Fruit fly (Drosophila melanogaster) whole organism, embryonic: ENCODE measurements around the gene CG4960.
A peak's percentile ranks its signal among the peaks of the same experiment; 100 is the strongest.

Experiments used
- Adf1 ChIP-seq: fragments of 200-800 bp; sonication (Bioruptor generic); IDR thresholded peaks from 2 replicates; pipeline ENCODE4 v1.3.6; 2022; ENCODE audit warnings: missing biosample characterization, missing genetic modification characterization
- Bdp1 ChIP-seq: fragments of 200-800 bp; sonication (Bioruptor generic); optimal IDR thresholded peaks from 3 replicates; lab custom pipeline; 2016; ENCODE audit warnings: missing biosample characterization, missing genetic modification characterization
- CG10147 ChIP-seq: fragments of 200-800 bp; sonication (Bioruptor generic); optimal IDR thresholded peaks from 2 replicates; lab custom pipeline; 2019; ENCODE audit warnings: missing biosample characterization, mild to moderate bottlenecking, missing genetic modification characterization, moderate library complexity
- CG12299 ChIP-seq: fragments of 200-800 bp; sonication (Bioruptor generic); optimal IDR thresholded peaks from 2 replicates; lab custom pipeline; 2018; ENCODE audit warnings: missing biosample characterization, mild to moderate bottlenecking, missing genetic modification characterization
- CG17361 ChIP-seq: fragments of 200-800 bp; sonication (Bioruptor generic); IDR thresholded peaks from 3 replicates; pipeline ENCODE4 v1.3.6; 2022; ENCODE audit warnings: missing biosample characterization, missing genetic modification characterization
- CG32767 ChIP-seq: fragments of 200-800 bp; sonication (Bioruptor generic); IDR thresholded peaks from 2 replicates; pipeline ENCODE4 v1.3.6; 2022; ENCODE audit warnings: missing biosample characterization, missing genetic modification characterization
- CG4328 ChIP-seq: fragments of 200-800 bp; sonication (Bioruptor generic); optimal IDR thresholded peaks from 3 replicates; lab custom pipeline; 2017; ENCODE audit warnings: missing biosample characterization, missing genetic modification reagents, missing genetic modification characterization
- CG4360 ChIP-seq: fragments of 200-800 bp; sonication (Bioruptor generic); IDR thresholded peaks from 2 replicates; pipeline ENCODE4 v1.3.6; 2022; ENCODE audit warnings: missing biosample characterization, missing genetic modification characterization
- CG4617 ChIP-seq: fragments of 200-800 bp; sonication (Bioruptor generic); optimal IDR thresholded peaks from 3 replicates; lab custom pipeline; 2016; ENCODE audit warnings: missing biosample characterization, missing genetic modification characterization, borderline replicate concordance
- CG4854 ChIP-seq: fragments of 200-800 bp; sonication (Bioruptor generic); optimal IDR thresholded peaks from 2 replicates; lab custom pipeline; 2016; ENCODE audit warnings: missing biosample characterization, missing genetic modification characterization, inconsistent platforms
- CG6254 ChIP-seq: fragments of 200-800 bp; sonication (Bioruptor generic); optimal IDR thresholded peaks from 3 replicates; lab custom pipeline; 2017; ENCODE audit warnings: mild to moderate bottlenecking, missing biosample characterization, missing genetic modification reagents, missing genetic modification characterization
- CG6765 ChIP-seq: fragments of 200-800 bp; sonication (Bioruptor generic); optimal IDR thresholded peaks from 3 replicates; lab custom pipeline; 2017; ENCODE audit warnings: missing biosample characterization, mild to moderate bottlenecking, missing genetic modification characterization
- CG6791 ChIP-seq: fragments of 200-800 bp; sonication (Bioruptor generic); IDR thresholded peaks from 3 replicates; pipeline ENCODE4 v1.3.6; 2022; ENCODE audit warnings: missing biosample characterization, missing genetic modification characterization; ENCODE audit not compliant: partially characterized antibody
- CG7786 ChIP-seq: fragments of 200-800 bp; sonication (Bioruptor generic); optimal IDR thresholded peaks from 2 replicates; lab custom pipeline; 2016; ENCODE audit warnings: missing biosample characterization, missing genetic modification characterization
- CG8478 ChIP-seq: fragments of >200 bp; optimal IDR thresholded peaks from 2 replicates; lab custom pipeline; 2018
- CG8924 ChIP-seq: fragments of 200-800 bp; optimal IDR thresholded peaks from 3 replicates; lab custom pipeline; 2019; ENCODE audit warnings: missing biosample characterization, mild to moderate bottlenecking, missing genetic modification characterization, moderate library complexity
- CG9437 ChIP-seq: fragments of 200-800 bp; sonication (Bioruptor generic); optimal IDR thresholded peaks from 2 replicates; lab custom pipeline; 2018; ENCODE audit warnings: missing biosample characterization, mild to moderate bottlenecking, missing genetic modification characterization
- CG9609 ChIP-seq: fragments of 200-800 bp; sonication (Bioruptor generic); optimal IDR thresholded peaks from 3 replicates; lab custom pipeline; 2016; ENCODE audit warnings: missing biosample characterization, missing genetic modification characterization
- CG9797 ChIP-seq: fragments of 200-800 bp; sonication (Bioruptor generic); optimal IDR thresholded peaks from 3 replicates; lab custom pipeline; 2018; ENCODE audit warnings: missing biosample characterization, mild to moderate bottlenecking, missing genetic modification characterization
- Chrac-16 ChIP-seq: fragments of 200-800 bp; sonication (Bioruptor generic); optimal IDR thresholded peaks from 3 replicates; lab custom pipeline; 2016; ENCODE audit warnings: missing biosample characterization, missing genetic modification characterization
- D19A ChIP-seq: fragments of 200-800 bp; optimal IDR thresholded peaks from 3 replicates; lab custom pipeline; 2019; ENCODE audit warnings: missing biosample characterization, mild to moderate bottlenecking, missing genetic modification characterization, moderate library complexity
- Dad ChIP-seq: fragments of 200-800 bp; sonication (Bioruptor generic); optimal IDR thresholded peaks from 3 replicates; lab custom pipeline; 2016; ENCODE audit warnings: missing biosample characterization, missing genetic modification characterization
- Dfd ChIP-seq, 2 experiments: fragments of >200 bp; optimal IDR thresholded peaks; 2 replicates each; lab custom pipeline; 2017; ENCODE audit warnings: missing biosample characterization in 2 of 2, missing genetic modification characterization in 2 of 2
- Dref ChIP-seq: fragments of 200-800 bp; sonication (Bioruptor generic); IDR thresholded peaks from 2 replicates; pipeline ENCODE4 v1.3.6; 2022; ENCODE audit warnings: missing biosample characterization, missing genetic modification characterization
- Hmx ChIP-seq: fragments of 200-800 bp; sonication (Bioruptor generic); optimal IDR thresholded peaks from 2 replicates; lab custom pipeline; 2016; ENCODE audit warnings: missing biosample characterization, missing genetic modification characterization
- Hr51 ChIP-seq, 2 experiments: fragments of 200-800 bp; sonication (Bioruptor generic); optimal IDR thresholded peaks; 2 replicates in 1 of 2; 3 replicates in 1 of 2; lab custom pipeline; 2016 to 2018; ENCODE audit warnings: missing biosample characterization in 2 of 2, missing genetic modification characterization in 2 of 2, mild to moderate bottlenecking in 1 of 2, moderate library complexity in 1 of 2
- Nf-YA ChIP-seq: fragments of 200-800 bp; sonication (Bioruptor generic); IDR thresholded peaks from 2 replicates; pipeline ENCODE4 v1.3.6; 2022; ENCODE audit warnings: missing biosample characterization, missing genetic modification characterization
- ash1 ChIP-seq: fragments of 200-800 bp; sonication (Bioruptor generic); optimal IDR thresholded peaks from 2 replicates; lab custom pipeline; 2018; ENCODE audit warnings: missing biosample characterization, mild to moderate bottlenecking, missing genetic modification characterization
- bigmax ChIP-seq: fragments of 200-800 bp; sonication (Bioruptor generic); optimal IDR thresholded peaks from 2 replicates; lab custom pipeline; 2018; ENCODE audit warnings: missing biosample characterization, mild to moderate bottlenecking, missing genetic modification characterization
- cad ChIP-seq: fragments of >200 bp; optimal IDR thresholded peaks from 2 replicates; lab custom pipeline; 2017; ENCODE audit warnings: missing biosample characterization, missing genetic modification characterization
- chinmo ChIP-seq: fragments of 200-800 bp; sonication (Bioruptor generic); IDR thresholded peaks from 4 replicates; pipeline ENCODE4 v1.3.6; 2022; ENCODE audit warnings: missing biosample characterization, missing genetic modification characterization; ENCODE audit not compliant: partially characterized antibody
- da ChIP-seq: fragments of 200-800 bp; sonication (Bioruptor generic); optimal IDR thresholded peaks from 2 replicates; lab custom pipeline; 2016; ENCODE audit warnings: missing biosample characterization, missing genetic modification characterization
- dimm ChIP-seq: fragments of 200-800 bp; sonication (Bioruptor generic); IDR thresholded peaks from 2 replicates; pipeline ENCODE4 v1.3.6; 2022; ENCODE audit warnings: missing biosample characterization, missing genetic modification characterization
- en ChIP-seq: fragments of 200-800 bp; sonication (Bioruptor generic); optimal IDR thresholded peaks from 2 replicates; lab custom pipeline; 2016; ENCODE audit warnings: missing biosample characterization, missing genetic modification characterization
- eyg ChIP-seq: fragments of 200-800 bp; sonication (Bioruptor generic); optimal IDR thresholded peaks from 3 replicates; lab custom pipeline; 2016; ENCODE audit warnings: missing biosample characterization, missing genetic modification characterization
- fd102C ChIP-seq: fragments of 200-800 bp; sonication (Bioruptor generic); optimal IDR thresholded peaks from 2 replicates; lab custom pipeline; 2018; ENCODE audit warnings: missing biosample characterization, mild to moderate bottlenecking, missing genetic modification characterization, moderate library complexity
- grau ChIP-seq: fragments of 200-800 bp; optimal IDR thresholded peaks from 3 replicates; lab custom pipeline; 2019; ENCODE audit warnings: missing biosample characterization, mild to moderate bottlenecking, missing genetic modification characterization, moderate library complexity
- her ChIP-seq: fragments of 200-800 bp; sonication (Bioruptor generic); optimal IDR thresholded peaks from 2 replicates; lab custom pipeline; 2016; ENCODE audit warnings: missing biosample characterization, missing genetic modification characterization
- hth ChIP-seq: fragments of >200 bp; optimal IDR thresholded peaks from 2 replicates; lab custom pipeline; 2017; ENCODE audit warnings: inconsistent platforms
- luna ChIP-seq: fragments of 200-800 bp; sonication (Bioruptor generic); optimal IDR thresholded peaks from 2 replicates; lab custom pipeline; 2016; ENCODE audit warnings: missing biosample characterization, missing genetic modification characterization
- org-1 ChIP-seq: fragments of 200-800 bp; sonication (Bioruptor generic); optimal IDR thresholded peaks from 2 replicates; lab custom pipeline; 2017; ENCODE audit warnings: missing biosample characterization, missing genetic modification characterization
- prd ChIP-seq, 3 experiments: fragments of >200 bp in 2 of 3; fragments of 200-800 bp in 1 of 3; sonication (Bioruptor generic) in 1 of 3; optimal IDR thresholded peaks in 2 of 3; IDR thresholded peaks in 1 of 3; 2 replicates in 2 of 3; 3 replicates in 1 of 3; pipeline versions ENCODE4 v1.3.6 to Lab custom; 2017 to 2022; ENCODE audit warnings: missing biosample characterization in 1 of 3, missing genetic modification characterization in 1 of 3
- ranshi ChIP-seq: fragments of 200-800 bp; sonication (Bioruptor generic); IDR thresholded peaks from 2 replicates; pipeline ENCODE4 v1.3.6; 2022; ENCODE audit warnings: missing biosample characterization, missing genetic modification characterization
- sd ChIP-seq: fragments of 200-800 bp; sonication (Bioruptor generic); optimal IDR thresholded peaks from 3 replicates; lab custom pipeline; 2018; ENCODE audit warnings: missing biosample characterization, mild to moderate bottlenecking, missing genetic modification characterization, moderate library complexity
- sim ChIP-seq: fragments of 200-800 bp; sonication (Bioruptor generic); IDR thresholded peaks from 2 replicates; pipeline ENCODE4 v1.3.6; 2022; ENCODE audit warnings: missing biosample characterization, missing genetic modification characterization
- sr ChIP-seq: fragments of 200-800 bp; sonication (Bioruptor generic); IDR thresholded peaks from 3 replicates; pipeline ENCODE4 v1.3.6; 2022; ENCODE audit warnings: missing biosample characterization, missing genetic modification characterization
- sug ChIP-seq: fragments of 200-800 bp; optimal IDR thresholded peaks from 2 replicates; lab custom pipeline; 2019; ENCODE audit warnings: missing biosample characterization, mild to moderate bottlenecking, missing genetic modification characterization, moderate library complexity
- tgo ChIP-seq: fragments of 200-800 bp; sonication (Bioruptor generic); IDR thresholded peaks from 3 replicates; pipeline ENCODE4 v1.3.6; 2022; ENCODE audit warnings: missing biosample characterization, missing genetic modification characterization
- tup ChIP-seq: fragments of 200-800 bp; sonication (Bioruptor generic); optimal IDR thresholded peaks from 2 replicates; lab custom pipeline; 2016; ENCODE audit warnings: missing biosample characterization, mild to moderate bottlenecking, missing genetic modification characterization, moderate library complexity
- zen2 ChIP-seq: fragments of 200-800 bp; sonication (Bioruptor generic); IDR thresholded peaks from 3 replicates; pipeline ENCODE4 v1.3.6; 2022; ENCODE audit warnings: missing biosample characterization, missing genetic modification characterization; ENCODE audit not compliant: partially characterized antibody

Gene CG4960

DNA sequence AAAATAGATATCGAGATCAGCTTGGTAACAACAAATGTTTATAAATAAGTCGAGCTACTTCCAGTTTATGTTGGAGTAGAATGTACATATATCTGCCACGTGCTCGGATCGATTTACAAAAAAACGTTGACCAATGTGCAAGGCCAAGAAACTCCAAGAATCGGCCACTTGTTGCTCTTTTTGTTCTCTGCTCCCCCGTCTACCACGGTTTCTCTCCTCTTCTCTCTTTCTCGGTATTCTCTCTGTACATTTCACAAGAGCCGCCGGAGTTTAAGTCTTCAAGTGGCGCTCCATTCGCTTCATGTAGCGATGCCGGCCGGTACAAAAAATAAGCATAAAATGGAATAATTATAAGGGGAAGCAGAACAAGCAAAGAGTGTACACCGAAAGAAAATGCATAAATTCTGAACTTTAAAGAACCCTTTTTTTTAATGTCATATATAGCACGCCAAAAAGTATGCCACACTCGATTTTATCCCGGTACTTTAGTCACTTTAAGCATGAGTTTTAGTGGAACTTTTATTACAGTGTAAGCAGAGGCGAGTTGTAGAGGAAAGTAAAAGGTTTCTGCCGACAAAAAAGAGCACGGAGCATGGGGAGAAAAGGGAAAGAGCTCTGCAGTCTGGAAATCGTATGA is 49.2 kb downstream of the CG4960 start (continued):
- peak; percentile 91 for TF ChIP-seq CG9609 (GFP tag; lab: Kevin White, UChicago)
- 0 out of 2 replicates have a peak, but pooled peaks have one; percentile 37 for TF ChIP-seq Adf1 (GFP tag; lab: Robert Waterston, UW)
- no peak for TF ChIP-seq fd102C (GFP tag; lab: Kevin White, UChicago)
- TF ChIP-seq eyg (GFP tag; lab: Kevin White, UChicago) = peak; percentile 89
- no peak for TF ChIP-seq prd (optimal IDR thresholded peaks at IDR 0.05; lab: Kevin White, UChicago)
- peak; percentile 93 for TF ChIP-seq prd (GFP tag; IDR thresholded peaks at IDR 0.05; lab: Robert Waterston, UW)
- no peak for TF ChIP-seq Dref
- peak; percentile 89 for TF ChIP-seq her (GFP tag; lab: Kevin White, UChicago)
- peak; percentile 69 for TF ChIP-seq tup (GFP tag; lab: Kevin White, UChicago)
- TF ChIP-seq dimm (GFP tag; lab: Robert Waterston, UW) = peak; percentile 78
- TF ChIP-seq ranshi = peak; percentile 92
- peak; percentile 89 for TF ChIP-seq D19A (tag; lab: Kevin White, UChicago)
- peak; percentile 88 for TF ChIP-seq tgo (GFP tag; lab: Robert Waterston, UW)
- peak; percentile 86 for TF ChIP-seq Nf-YA (GFP tag; lab: Robert Waterston, UW)
- no peak; the same call in 2 of the 3 replicates for TF ChIP-seq CG17361 (GFP tag; lab: Robert Waterston, UW)
- TF ChIP-seq CG4617 (GFP tag; lab: Kevin White, UChicago) = peak; percentile 66
- TF ChIP-seq CG9437 (GFP tag; lab: Kevin White, UChicago) = peak; percentile 82
- peak; percentile 93 for TF ChIP-seq Dad (GFP tag; lab: Kevin White, UChicago)
- peak; percentile 90 for TF ChIP-seq CG32767 (GFP tag; lab: Robert Waterston, UW)
- no peak for TF ChIP-seq Dfd (GFP tag; optimal IDR thresholded peaks at IDR 0.05; lab: Kevin White, UChicago)
- peak; percentile 60; the same call in 2 of the 3 replicates for TF ChIP-seq sr (GFP tag; lab: Robert Waterston, UW)
- TF ChIP-seq en (GFP tag; lab: Kevin White, UChicago) = peak; percentile 93
- no peak for TF ChIP-seq hth (lab: Kevin White, UChicago)
- no peak for TF ChIP-seq chinmo
- TF ChIP-seq ash1 (GFP tag; lab: Kevin White, UChicago) = no peak
- TF ChIP-seq da (GFP tag; lab: Kevin White, UChicago) = peak; percentile 73
- TF ChIP-seq bigmax (GFP tag; lab: Kevin White, UChicago) = peak; percentile 31
- TF ChIP-seq CG6791 (GFP tag; lab: Robert Waterston, UW) = no peak
- peak; percentile 89 for TF ChIP-seq CG4854
- peak; percentile 34 for TF ChIP-seq CG9797 (GFP tag; lab: Kevin White, UChicago)
- peak; percentile 84 for TF ChIP-seq org-1 (GFP tag; lab: Kevin White, UChicago)
- TF ChIP-seq zen2 (GFP tag; lab: Robert Waterston, UW) = no peak
- TF ChIP-seq cad (GFP tag; lab: Kevin White, UChicago) = no peak
- peak; percentile 87 for TF ChIP-seq grau (tag; lab: Kevin White, UChicago)
- peak; percentile 76 to 83 for TF ChIP-seq Hr51 (GFP tag; optimal IDR thresholded peaks at IDR 0.05; lab: Kevin White, UChicago)
- peak; percentile 91 for TF ChIP-seq Chrac-16 (GFP tag; lab: Kevin White, UChicago)
- peak; percentile 82 for TF ChIP-seq Bdp1
- TF ChIP-seq sug = peak; percentile 59
- TF ChIP-seq CG8478 (lab: Kevin White, UChicago) = no peak
- TF ChIP-seq CG6254 = peak; percentile 93
- peak; percentile 11 for TF ChIP-seq CG4328 (GFP tag; lab: Kevin White, UChicago)
- TF ChIP-seq luna (GFP tag; lab: Kevin White, UChicago) = peak; percentile 51
- TF ChIP-seq CG10147 (GFP tag; lab: Kevin White, UChicago) = peak; percentile 77
- peak; percentile 77 for TF ChIP-seq Hmx
- peak; percentile 93 for TF ChIP-seq CG7786 (GFP tag; lab: Kevin White, UChicago)
- peak; percentile 76 for TF ChIP-seq sd
- TF ChIP-seq CG4360 (GFP tag; lab: Robert Waterston, UW) = peak; percentile 71; the same call in 1 of the 2 replicates
- peak; percentile 76 for TF ChIP-seq CG12299 (tag; lab: Kevin White, UChicago)
- peak; percentile 92 for TF ChIP-seq CG8924
- TF ChIP-seq sim (GFP tag; lab: Robert Waterston, UW) = peak; percentile 91
- TF ChIP-seq CG6765 (GFP tag; lab: Kevin White, UChicago) = peak; percentile 36
